Fruit fly (Drosophila melanogaster): ENCODE measurements around the gene CG14572.

CG14572 gene

dm6 chr3L:21738175-21739016, 2.9 kb upstream of the CG14572 start, which contains the start of gene CG14567:
CG14567 (minus strand) TSS chr3L:21738430.
- TF ChIP-seq sisA (GFP tag; IDR thresholded peaks at IDR 0.05): peak; percentile 22; the same call in 1 of the 2 replicates
- TF ChIP-seq Blimp-1 (GFP tag; optimal IDR thresholded peaks at IDR 0.05): peak; percentile 51
- peak; percentile 44; the same call in 1 of the 2 replicates for TF ChIP-seq CG9932 (GFP tag; IDR thresholded peaks at IDR 0.05)
- peak; percentile 46 for TF ChIP-seq ap (GFP tag; IDR thresholded peaks at IDR 0.05)
- TF ChIP-seq CG15269 (tag; optimal IDR thresholded peaks at IDR 0.05): peak; percentile 13
- no peak for TF ChIP-seq mirr (GFP tag; optimal IDR thresholded peaks at IDR 0.05)
- TF ChIP-seq pan (optimal IDR thresholded peaks at IDR 0.05): no peak
- TF ChIP-seq pan (GFP tag; optimal IDR thresholded peaks at IDR 0.05 in 1 of 2, IDR thresholded peaks at IDR 0.05 in 1 of 2): peak in 1 of 2 experiments; percentile 64
- peak; percentile 30 for TF ChIP-seq ewg (GFP tag; optimal IDR thresholded peaks at IDR 0.05)
- no peak for TF ChIP-seq CG3838 (GFP tag; optimal IDR thresholded peaks at IDR 0.05)
- TF ChIP-seq CG8281 (tag; optimal IDR thresholded peaks at IDR 0.05): no peak
- no peak for TF ChIP-seq ftz-f1 (GFP tag; optimal IDR thresholded peaks at IDR 0.05)
- peak; percentile 12 for TF ChIP-seq CG18599 (GFP tag; optimal IDR thresholded peaks at IDR 0.05)
- TF ChIP-seq scrt (GFP tag; optimal IDR thresholded peaks at IDR 0.05): no peak
- TF ChIP-seq crol (GFP tag; IDR thresholded peaks at IDR 0.05): no peak
- no peak for TF ChIP-seq abd-A (tag; optimal IDR thresholded peaks at IDR 0.05)
- TF ChIP-seq Chrac-16 (GFP tag; optimal IDR thresholded peaks at IDR 0.05): peak; percentile 12
- TF ChIP-seq luna (GFP tag; optimal IDR thresholded peaks at IDR 0.05): no peak
- TF ChIP-seq Meics (GFP tag; optimal IDR thresholded peaks at IDR 0.05): no peak
- no peak for TF ChIP-seq CG1602 (GFP tag; optimal IDR thresholded peaks at IDR 0.05)
- TF ChIP-seq Tbp (GFP tag; optimal IDR thresholded peaks at IDR 0.05): no peak
- no peak for TF ChIP-seq Dek (tag; optimal IDR thresholded peaks at IDR 0.05)
- no peak for TF ChIP-seq Dref (GFP tag; IDR thresholded peaks at IDR 0.05)
- no peak for TF ChIP-seq cas (GFP tag; IDR thresholded peaks at IDR 0.05)
- TF ChIP-seq CG2875 (GFP tag; optimal IDR thresholded peaks at IDR 0.05): no peak
- TF ChIP-seq lola (GFP tag; optimal IDR thresholded peaks at IDR 0.05): no peak
- TF ChIP-seq Xrp1 (GFP tag; IDR thresholded peaks at IDR 0.05): peak; percentile 45; the same call in 1 of the 2 replicates
- peak; percentile 48; the same call in 1 of the 2 replicates for TF ChIP-seq CG11247 (GFP tag; IDR thresholded peaks at IDR 0.05)
- no peak for TF ChIP-seq CHES-1-like (GFP tag; optimal IDR thresholded peaks at IDR 0.05)
- no peak for TF ChIP-seq mam (GFP tag; optimal IDR thresholded peaks at IDR 0.05)
- no peak for TF ChIP-seq ken (GFP tag; IDR thresholded peaks at IDR 0.05)
- no peak for TF ChIP-seq trem (tag; optimal IDR thresholded peaks at IDR 0.05)
- no peak for TF ChIP-seq Nf-YB (GFP tag; optimal IDR thresholded peaks at IDR 0.05)
- no peak for TF ChIP-seq Bteb2 (GFP tag; optimal IDR thresholded peaks at IDR 0.05)
- TF ChIP-seq CG17829 (tag; optimal IDR thresholded peaks at IDR 0.05): no peak
- no peak for TF ChIP-seq fd3F (GFP tag; optimal IDR thresholded peaks at IDR 0.05)
- no peak for TF ChIP-seq Mad (GFP tag; optimal IDR thresholded peaks at IDR 0.05)
- no peak for TF ChIP-seq CG18764 (GFP tag; optimal IDR thresholded peaks at IDR 0.05)
- no peak for TF ChIP-seq pfk (GFP tag; optimal IDR thresholded peaks at IDR 0.05)
- no peak for TF ChIP-seq esg (GFP tag; conservative IDR thresholded peaks at IDR 0.05)
- no peak for TF ChIP-seq CG4707 (GFP tag; optimal IDR thresholded peaks at IDR 0.05)
- no peak for TF ChIP-seq CG2199 (GFP tag; IDR thresholded peaks at IDR 0.05)
- peak; percentile 34 for TF ChIP-seq tio (GFP tag; optimal IDR thresholded peaks at IDR 0.05)
- TF ChIP-seq gce (GFP tag; IDR thresholded peaks at IDR 0.05): 0 out of 3 replicates have a peak, but pooled peaks have one; percentile 42
- TF ChIP-seq CG2678 (tag; optimal IDR thresholded peaks at IDR 0.05): peak; percentile 30
- peak; percentile 36; the same call in 1 of the 2 replicates for TF ChIP-seq vvl (GFP tag; IDR thresholded peaks at IDR 0.05)
- TF ChIP-seq Pdp1 (GFP tag; optimal IDR thresholded peaks at IDR 0.05): no peak
- TF ChIP-seq Bdp1 (GFP tag; optimal IDR thresholded peaks at IDR 0.05): no peak
- peak; percentile 25 for TF ChIP-seq Camta (GFP tag; optimal IDR thresholded peaks at IDR 0.05)
